Worm (Caenorhabditis elegans): ENCODE measurements around the gene gpa-1.

- TF ChIP-seq blmp-1 (tag; optimal IDR thresholded peaks at IDR 0.05), result no peak
- TF ChIP-seq swsn-7 (tag; optimal IDR thresholded peaks at IDR 0.05), result no peak
- no peak for TF ChIP-seq egl-27 (tag; optimal IDR thresholded peaks at IDR 0.05)
- TF ChIP-seq lin-15B (tag; optimal IDR thresholded peaks at IDR 0.05), result no peak
- TF ChIP-seq dsc-1 (tag; optimal IDR thresholded peaks at IDR 0.05), result no peak
- no peak for TF ChIP-seq skn-1 (tag; optimal IDR thresholded peaks at IDR 0.05)
- TF ChIP-seq aly-2 (tag; optimal IDR thresholded peaks at IDR 0.05), result no peak
- no peak for TF ChIP-seq ztf-11 (tag; optimal IDR thresholded peaks at IDR 0.05)
- TF ChIP-seq nhr-28 (tag; optimal IDR thresholded peaks at IDR 0.05), result no peak
- TF ChIP-seq fkh-10 (GFP tag; optimal IDR thresholded peaks at IDR 0.05), result no peak
- TF ChIP-seq ceh-82 (tag; optimal IDR thresholded peaks at IDR 0.05), result no peak
- TF ChIP-seq nhr-76 (tag; optimal IDR thresholded peaks at IDR 0.05), result no peak
- TF ChIP-seq unc-130 (tag; optimal IDR thresholded peaks at IDR 0.05), result no peak
Measured at ce11 chrV:11216137-11216536, 38.7 kb upstream of the gpa-1 start.

Measured in whole organism, L1 larva.